Fruit fly (Drosophila melanogaster) whole organism, embryonic: ENCODE data around the gene CG4267.
A peak's percentile ranks its signal among the peaks of the same experiment; 100 is the strongest.

Source experiments
- Asciz ChIP-seq: fragments of 200-800 bp; sonication (Bioruptor generic); optimal IDR thresholded peaks from 2 replicates; lab custom pipeline; 2017; ENCODE audit warnings: missing biosample characterization, mild to moderate bottlenecking, missing genetic modification characterization, missing genetic modification reagents
- Blimp-1 ChIP-seq: fragments of 200-800 bp; sonication (Bioruptor generic); optimal IDR thresholded peaks from 3 replicates; lab custom pipeline; 2018; ENCODE audit warnings: missing biosample characterization, missing genetic modification characterization, mild to moderate bottlenecking, moderate library complexity, missing genetic modification reagents
- CG11504 ChIP-seq: fragments of 200-800 bp; sonication (Bioruptor generic); optimal IDR thresholded peaks from 3 replicates; lab custom pipeline; 2019; ENCODE audit warnings: missing biosample characterization, mild to moderate bottlenecking, missing genetic modification characterization, moderate library complexity
- CG12104 ChIP-seq: fragments of 200-800 bp; sonication (Bioruptor generic); optimal IDR thresholded peaks from 3 replicates; lab custom pipeline; 2016; ENCODE audit warnings: missing biosample characterization, missing genetic modification characterization
- CG12391 ChIP-seq: fragments of 200-800 bp; sonication (Bioruptor generic); optimal IDR thresholded peaks from 3 replicates; lab custom pipeline; 2018; ENCODE audit warnings: missing biosample characterization, mild to moderate bottlenecking, missing genetic modification characterization, moderate library complexity
- CG17328 ChIP-seq: fragments of 200-800 bp; sonication (Bioruptor generic); IDR thresholded peaks from 2 replicates; pipeline ENCODE4 v1.3.6; 2022; ENCODE audit warnings: missing biosample characterization, missing genetic modification characterization
- CG1792 ChIP-seq: fragments of 200-800 bp; sonication (Bioruptor generic); optimal IDR thresholded peaks from 2 replicates; lab custom pipeline; 2016; ENCODE audit warnings: missing biosample characterization, missing genetic modification characterization
- CG18262 ChIP-seq: fragments of 200-800 bp; optimal IDR thresholded peaks from 3 replicates; lab custom pipeline; 2019; ENCODE audit warnings: missing biosample characterization, mild to moderate bottlenecking, missing genetic modification characterization, moderate library complexity
- CG18476 ChIP-seq: fragments of 200-800 bp; sonication (Bioruptor generic); optimal IDR thresholded peaks from 2 replicates; lab custom pipeline; 2016; ENCODE audit warnings: missing biosample characterization, mild to moderate bottlenecking, missing genetic modification characterization
- CG18599 ChIP-seq: fragments of 200-800 bp; sonication (Bioruptor generic); optimal IDR thresholded peaks from 3 replicates; lab custom pipeline; 2017; ENCODE audit warnings: missing biosample characterization, missing genetic modification characterization, mild to moderate bottlenecking, moderate library complexity, missing genetic modification reagents
- CG2875 ChIP-seq: fragments of 200-800 bp; sonication (Bioruptor generic); optimal IDR thresholded peaks from 2 replicates; lab custom pipeline; 2017; ENCODE audit warnings: missing biosample characterization, mild to moderate bottlenecking, missing genetic modification characterization, missing genetic modification reagents
- CG2889 ChIP-seq: fragments of 200-800 bp; sonication (Bioruptor generic); IDR thresholded peaks from 3 replicates; pipeline ENCODE4 v1.3.6; 2022; ENCODE audit warnings: missing biosample characterization, missing genetic modification characterization
- CG3065 ChIP-seq: fragments of 200-800 bp; sonication (Bioruptor generic); optimal IDR thresholded peaks from 2 replicates; lab custom pipeline; 2016; ENCODE audit warnings: missing biosample characterization, missing genetic modification characterization
- CG3726 ChIP-seq: fragments of 200-800 bp; sonication (Bioruptor generic); IDR thresholded peaks from 3 replicates; pipeline ENCODE4, ENCODE4 v1.3.6; 2022; ENCODE audit warnings: missing biosample characterization, missing genetic modification characterization
- CG3847 ChIP-seq: fragments of 200-800 bp; sonication (Bioruptor generic); IDR thresholded peaks from 2 replicates; pipeline ENCODE4 v1.3.6; 2022; ENCODE audit warnings: missing biosample characterization, missing genetic modification characterization
- CG4730 ChIP-seq: fragments of 200-800 bp; sonication (Bioruptor generic); IDR thresholded peaks from 2 replicates; pipeline ENCODE4 v1.3.6; 2022; ENCODE audit warnings: missing biosample characterization, missing genetic modification characterization
- CG6175 ChIP-seq: fragments of 200-800 bp; sonication (Bioruptor generic); IDR thresholded peaks from 3 replicates; pipeline ENCODE4 v1.3.6; 2022; ENCODE audit warnings: missing biosample characterization, missing genetic modification characterization
- CG6689 ChIP-seq: fragments of 200-800 bp; sonication (Bioruptor generic); IDR thresholded peaks from 2 replicates; pipeline ENCODE4 v1.3.6; 2022; ENCODE audit warnings: missing biosample characterization, missing genetic modification characterization
- CG7786 ChIP-seq: fragments of 200-800 bp; sonication (Bioruptor generic); optimal IDR thresholded peaks from 2 replicates; lab custom pipeline; 2016; ENCODE audit warnings: missing biosample characterization, missing genetic modification characterization
- CG7839 ChIP-seq: fragments of 200-800 bp; sonication (Bioruptor generic); optimal IDR thresholded peaks from 3 replicates; lab custom pipeline; 2018; ENCODE audit warnings: missing biosample characterization, mild to moderate bottlenecking, missing genetic modification characterization, moderate library complexity
- CG9437 ChIP-seq: fragments of 200-800 bp; sonication (Bioruptor generic); optimal IDR thresholded peaks from 2 replicates; lab custom pipeline; 2018; ENCODE audit warnings: missing biosample characterization, mild to moderate bottlenecking, missing genetic modification characterization
- CG9932 ChIP-seq: fragments of 200-800 bp; sonication (Bioruptor generic); IDR thresholded peaks from 2 replicates; pipeline ENCODE4 v1.3.6; 2022; ENCODE audit warnings: missing biosample characterization, missing genetic modification characterization
- Dp ChIP-seq: fragments of 200-800 bp; sonication (Bioruptor generic); optimal IDR thresholded peaks from 2 replicates; lab custom pipeline; 2018; ENCODE audit warnings: missing biosample characterization, mild to moderate bottlenecking, missing genetic modification characterization, moderate library complexity
- H2.0 ChIP-seq: fragments of 200-800 bp; sonication (Bioruptor generic); IDR thresholded peaks from 2 replicates; pipeline ENCODE4 v1.3.6; 2022; ENCODE audit warnings: missing biosample characterization, missing genetic modification characterization
- HLH4C ChIP-seq: fragments of 200-800 bp; sonication (Bioruptor generic); IDR thresholded peaks from 3 replicates; pipeline ENCODE4 v1.3.6; 2022; ENCODE audit warnings: missing biosample characterization, missing genetic modification characterization; ENCODE audit not compliant: partially characterized antibody
- Hand ChIP-seq: fragments of 200-800 bp; sonication (Bioruptor generic); optimal IDR thresholded peaks from 2 replicates; lab custom pipeline; 2017; ENCODE audit warnings: mild to moderate bottlenecking, missing biosample characterization, missing genetic modification reagents, missing genetic modification characterization
- Hsf ChIP-seq: fragments of 200-800 bp; sonication (Bioruptor generic); optimal IDR thresholded peaks from 3 replicates; lab custom pipeline; 2016; ENCODE audit warnings: missing biosample characterization, missing genetic modification characterization
- Jarid2 ChIP-seq: fragments of 200-800 bp; sonication (Bioruptor generic); optimal IDR thresholded peaks from 3 replicates; lab custom pipeline; 2017; ENCODE audit warnings: mild to moderate bottlenecking, missing biosample characterization, missing genetic modification reagents, missing genetic modification characterization
- MESR4 ChIP-seq: fragments of 200-800 bp; sonication (Bioruptor generic); optimal IDR thresholded peaks from 2 replicates; lab custom pipeline; 2018; ENCODE audit warnings: missing biosample characterization, mild to moderate bottlenecking, missing genetic modification characterization, moderate library complexity
- Oli ChIP-seq: fragments of 200-800 bp; sonication (Bioruptor generic); optimal IDR thresholded peaks from 2 replicates; lab custom pipeline; 2018; ENCODE audit warnings: missing biosample characterization, mild to moderate bottlenecking, missing genetic modification characterization, moderate library complexity
- Rfx ChIP-seq: fragments of 200-800 bp; sonication (Bioruptor generic); IDR thresholded peaks from 2 replicates; pipeline ENCODE4 v1.3.6; 2022; ENCODE audit warnings: missing biosample characterization, missing genetic modification characterization
- Side ChIP-seq: fragments of 200-800 bp; sonication (Bioruptor generic); optimal IDR thresholded peaks from 2 replicates; lab custom pipeline; 2016; ENCODE audit warnings: missing biosample characterization, missing genetic modification characterization
- Tbp ChIP-seq: fragments of >200 bp; optimal IDR thresholded peaks from 2 replicates; lab custom pipeline; 2018; ENCODE audit warnings: missing biosample characterization, missing genetic modification characterization
- Xrp1 ChIP-seq: fragments of 200-800 bp; sonication (Bioruptor generic); IDR thresholded peaks from 2 replicates; pipeline ENCODE4 v1.3.6; 2022; ENCODE audit warnings: missing biosample characterization, missing genetic modification characterization
- YL-1 ChIP-seq: fragments of 200-800 bp; sonication (Bioruptor generic); optimal IDR thresholded peaks from 3 replicates; lab custom pipeline; 2017; ENCODE audit warnings: missing biosample characterization, mild to moderate bottlenecking, missing genetic modification characterization
- bigmax ChIP-seq: fragments of 200-800 bp; sonication (Bioruptor generic); optimal IDR thresholded peaks from 2 replicates; lab custom pipeline; 2018; ENCODE audit warnings: missing biosample characterization, mild to moderate bottlenecking, missing genetic modification characterization
- br ChIP-seq: fragments of >200 bp; optimal IDR thresholded peaks from 2 replicates; lab custom pipeline; 2017
- btn ChIP-seq: fragments of 200-800 bp; sonication (Bioruptor generic); optimal IDR thresholded peaks from 2 replicates; lab custom pipeline; 2016; ENCODE audit warnings: missing biosample characterization, missing genetic modification characterization
- cad ChIP-seq: fragments of >200 bp; optimal IDR thresholded peaks from 2 replicates; lab custom pipeline; 2017; ENCODE audit warnings: missing biosample characterization, missing genetic modification characterization
- chn ChIP-seq: fragments of 200-800 bp; sonication (Bioruptor generic); optimal IDR thresholded peaks from 2 replicates; lab custom pipeline; 2016; ENCODE audit warnings: missing biosample characterization, missing genetic modification characterization
- crc ChIP-seq: fragments of 200-800 bp; sonication (Bioruptor generic); optimal IDR thresholded peaks from 2 replicates; lab custom pipeline; 2016; ENCODE audit warnings: missing biosample characterization, missing genetic modification characterization
- crol ChIP-seq: fragments of 200-800 bp; sonication (Bioruptor generic); IDR thresholded peaks from 2 replicates; pipeline ENCODE4 v1.3.6; 2022; ENCODE audit warnings: missing biosample characterization, missing genetic modification characterization
- eyg ChIP-seq: fragments of 200-800 bp; sonication (Bioruptor generic); optimal IDR thresholded peaks from 3 replicates; lab custom pipeline; 2016; ENCODE audit warnings: missing biosample characterization, missing genetic modification characterization
- grau ChIP-seq: fragments of 200-800 bp; optimal IDR thresholded peaks from 3 replicates; lab custom pipeline; 2019; ENCODE audit warnings: missing biosample characterization, mild to moderate bottlenecking, missing genetic modification characterization, moderate library complexity
- kni ChIP-seq: fragments of 200-800 bp; sonication (Bioruptor generic); optimal IDR thresholded peaks from 3 replicates; lab custom pipeline; 2017; ENCODE audit warnings: mild to moderate bottlenecking, missing biosample characterization, missing genetic modification reagents, missing genetic modification characterization
- lmd ChIP-seq: fragments of 200-800 bp; sonication (Bioruptor generic); IDR thresholded peaks from 2 replicates; pipeline ENCODE4 v1.3.6; 2022; ENCODE audit warnings: missing biosample characterization, missing genetic modification characterization
- pfk ChIP-seq: fragments of 200-800 bp; sonication (Bioruptor generic); optimal IDR thresholded peaks from 2 replicates; lab custom pipeline; 2018; ENCODE audit warnings: missing biosample characterization, mild to moderate bottlenecking, missing genetic modification characterization, moderate library complexity
- scrt ChIP-seq: fragments of 200-800 bp; sonication (Bioruptor generic); optimal IDR thresholded peaks from 2 replicates; lab custom pipeline; 2018; ENCODE audit warnings: missing biosample characterization, mild to moderate bottlenecking, missing genetic modification characterization, moderate library complexity
- sens ChIP-seq: fragments of 200-800 bp; sonication (Bioruptor generic); peaks from one replicate; lab custom pipeline; 2016; ENCODE audit warnings: missing biosample characterization, missing genetic modification characterization
- wdn ChIP-seq: fragments of 200-800 bp; sonication (Bioruptor generic); IDR thresholded peaks from 2 replicates; pipeline ENCODE4 v1.3.6; 2022; ENCODE audit warnings: missing biosample characterization, missing genetic modification characterization

CG4267 gene

dm6 chr2L:2202018-2202852 is 39.9 kb upstream of the CG4267 start (continued):
- TF ChIP-seq CG4730 (peak; percentile 98), Xrp1 (peak; percentile 100), Rfx (GFP tag; lab: Robert Waterston, UW) (peak; percentile 78), CG1792 (GFP tag; lab: Kevin White, UChicago) (peak; percentile 96), Dp (GFP tag; lab: Kevin White, UChicago) (peak; percentile 26), CG11504 (tag; lab: Kevin White, UChicago) (peak; percentile 98), MESR4 (GFP tag; lab: Kevin White, UChicago) (peak; percentile 75), CG9932 (GFP tag; lab: Robert Waterston, UW) (no peak), pfk (GFP tag; lab: Kevin White, UChicago) (no peak), CG18476 (GFP tag; lab: Kevin White, UChicago) (peak; percentile 98), Oli (tag; lab: Kevin White, UChicago) (peak; percentile 99), CG6175 (peak; percentile 77), kni (GFP tag; lab: Kevin White, UChicago) (peak; percentile 96), sens (GFP tag; lab: Kevin White, UChicago) (peak; percentile 100), CG3847 (GFP tag; lab: Robert Waterston, UW) (peak; percentile 89), CG3726 (GFP tag; lab: Robert Waterston, UW) (peak; percentile 98), CG18262 (tag; lab: Kevin White, UChicago) (peak; percentile 100), H2.0 (GFP tag; lab: Robert Waterston, UW) (peak; percentile 99), bigmax (GFP tag; lab: Kevin White, UChicago) (peak; percentile 57), crol (GFP tag; lab: Robert Waterston, UW) (peak; percentile 98), CG17328 (GFP tag; lab: Robert Waterston, UW) (peak; percentile 100), CG6689 (GFP tag; lab: Robert Waterston, UW) (peak; percentile 99), lmd (GFP tag; lab: Robert Waterston, UW) (peak; percentile 98), Blimp-1 (GFP tag; lab: Kevin White, UChicago) (peak; percentile 99), scrt (GFP tag; lab: Kevin White, UChicago) (peak; percentile 92), cad (GFP tag; lab: Kevin White, UChicago) (no peak), CG12104 (GFP tag; lab: Kevin White, UChicago) (peak; percentile 98), Hand (GFP tag; lab: Kevin White, UChicago) (peak; percentile 77), CG7786 (GFP tag; lab: Kevin White, UChicago) (peak; percentile 94), Jarid2 (GFP tag; lab: Kevin White, UChicago) (peak; percentile 90), HLH4C (peak; percentile 72), chn (peak; percentile 99), CG2875 (GFP tag; lab: Kevin White, UChicago) (peak; percentile 100), wdn (GFP tag; lab: Robert Waterston, UW) (peak; percentile 84; the same call in 1 of the 2 replicates), btn (GFP tag; lab: Kevin White, UChicago) (peak; percentile 98), CG9437 (GFP tag; lab: Kevin White, UChicago) (peak; percentile 94), Tbp (GFP tag; lab: Kevin White, UChicago) (no peak), CG18599 (GFP tag; lab: Kevin White, UChicago) (peak; percentile 95), grau (tag; lab: Kevin White, UChicago) (peak; percentile 97), CG12391 (tag; lab: Kevin White, UChicago) (peak; percentile 100), br (no peak), YL-1 (GFP tag; lab: Kevin White, UChicago) (peak; percentile 94), CG7839 (tag; lab: Kevin White, UChicago) (peak; percentile 99), Asciz (GFP tag; lab: Kevin White, UChicago) (peak; percentile 100), Hsf (GFP tag; lab: Kevin White, UChicago) (peak; percentile 98), crc (GFP tag; lab: Kevin White, UChicago) (peak; percentile 96), Side (peak; percentile 98), eyg (GFP tag; lab: Kevin White, UChicago) (peak; percentile 92), CG2889 (GFP tag; lab: Robert Waterston, UW) (peak; percentile 94), CG3065 (GFP tag; lab: Kevin White, UChicago) (peak; percentile 96)
